Worm (Caenorhabditis elegans) whole organism, young adult: ENCODE results near the gene idpa-2.

Experiments
- B0261.1 ChIP-seq: sonication (generic microtip); optimal IDR thresholded peaks from 2 replicates; lab custom pipeline; 2016; ENCODE audit warnings: mild to moderate bottlenecking, missing genetic modification characterization, moderate library complexity, missing compliant biosample characterization
- F22D6.2 ChIP-seq: sonication (generic microtip); optimal IDR thresholded peaks from 2 replicates; lab custom pipeline; 2016; ENCODE audit warnings: mild to moderate bottlenecking, missing genetic modification characterization, missing compliant biosample characterization
- K11D2.4 ChIP-seq: fragments of 200-800 bp; sonication (Bioruptor generic); IDR thresholded peaks from 2 replicates; pipeline ENCODE4 v1.3.6; 2022; ENCODE audit warnings: missing genetic modification reagents, missing genetic modification characterization, missing compliant biosample characterization
- Y53G8AR.9 ChIP-seq: fragments of 200-800 bp; sonication (Bioruptor generic); conservative IDR thresholded peaks from 2 replicates; pipeline ENCODE4 v1.3.6; 2022; ENCODE audit warnings: missing genetic modification reagents, missing genetic modification characterization, missing compliant biosample characterization
- ama-1 ChIP-seq, 3 experiments: fragments of 150-350 bp in 1 of 3; sonication (generic microtip) in 2 of 3; optimal IDR thresholded peaks; 2 replicates each; lab custom pipeline; 2014 to 2018; ENCODE audit warnings: missing biosample characterization in 2 of 3, missing genetic modification characterization in 2 of 3, missing genetic modification reagents in 2 of 3
- ceh-58 ChIP-seq: fragments of 200-800 bp; sonication (Bioruptor generic); IDR thresholded peaks from 2 replicates; pipeline ENCODE4 v1.3.6; 2022; ENCODE audit warnings: missing genetic modification characterization, missing compliant biosample characterization
- dpl-1 ChIP-seq: fragments of 150-350 bp; optimal IDR thresholded peaks from 2 replicates; lab custom pipeline; 2014; ENCODE audit warnings: missing biosample characterization, missing genetic modification reagents, missing genetic modification characterization
- hrde-1 ChIP-seq: sonication (generic microtip); optimal IDR thresholded peaks from 2 replicates; lab custom pipeline; 2016; ENCODE audit warnings: missing genetic modification characterization, mild to moderate bottlenecking, missing compliant biosample characterization, moderate library complexity, missing genotype, missing genetic modification reagents, borderline replicate concordance
- let-526 ChIP-seq: fragments of 200-800 bp; sonication (Bioruptor generic); IDR thresholded peaks from 2 replicates; pipeline ENCODE4 v1.3.6; 2022; ENCODE audit warnings: missing genetic modification reagents, missing genetic modification characterization, missing compliant biosample characterization
- nhr-27 ChIP-seq: fragments of 200-800 bp; sonication (Bioruptor generic); optimal IDR thresholded peaks from 2 replicates; lab custom pipeline; 2018; ENCODE audit warnings: mild to moderate bottlenecking, missing genetic modification characterization, moderate library complexity, missing compliant biosample characterization
- pha-4 ChIP-seq: fragments of 150-350 bp; sonication (generic microtip); optimal IDR thresholded peaks from 2 replicates; lab custom pipeline; 2014; ENCODE audit warnings: missing biosample characterization, missing genetic modification reagents, missing genetic modification characterization
- snpc-4 ChIP-seq, 5 experiments: fragments of 150-350 bp in 1 of 5; sonication (generic microtip) in 4 of 5; optimal IDR thresholded peaks; 2 replicates each; lab custom pipeline; 2014 to 2018; ENCODE audit warnings: missing genetic modification characterization in 5 of 5, missing biosample characterization in 3 of 5, antibody characterized with exemption in 2 of 5, mild to moderate bottlenecking in 2 of 5, missing compliant biosample characterization in 2 of 5, missing genotype in 2 of 5, moderate library complexity in 2 of 5, missing genetic modification reagents in 1 of 5
- unc-62 ChIP-seq: fragments of 150-350 bp; optimal IDR thresholded peaks from 2 replicates; lab custom pipeline; 2014; ENCODE audit warnings: missing biosample characterization, missing genetic modification reagents, missing genetic modification characterization
- zfh-2 ChIP-seq: fragments of 200-800 bp; sonication (Bioruptor generic); conservative IDR thresholded peaks from 2 replicates; pipeline ENCODE4 v1.3.6; 2022; ENCODE audit warnings: missing genetic modification reagents, missing genetic modification characterization, missing compliant biosample characterization

DNA sequence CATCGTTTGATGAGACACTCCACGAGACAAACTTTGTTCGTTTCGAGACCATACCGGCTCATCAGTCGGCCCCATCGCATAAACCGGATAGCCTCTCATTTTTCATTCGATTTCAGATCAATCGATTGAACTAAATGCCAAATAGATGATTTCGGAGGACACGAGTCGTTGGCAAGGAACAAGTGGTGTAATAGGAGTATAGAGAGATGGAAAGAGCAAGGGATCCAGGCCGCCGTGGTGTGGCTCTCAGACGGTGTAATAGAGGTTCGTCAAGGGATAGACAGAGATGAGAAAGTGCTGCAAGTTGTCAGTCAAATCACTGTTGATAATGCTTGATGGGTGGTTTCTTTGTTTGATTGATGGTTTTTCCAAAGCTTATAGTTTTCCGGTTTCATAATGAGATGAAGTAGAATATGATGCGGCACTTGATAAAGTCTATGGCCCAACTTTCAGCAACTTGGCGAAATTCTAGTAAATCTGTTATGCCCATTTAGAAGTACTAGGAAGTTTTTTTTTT, 9.0 kb downstream of the idpa-2 start, which contains the start of gene sgn-1:
- no peak for TF ChIP-seq let-526 (GFP tag; lab: Robert Waterston, UW)
- TF ChIP-seq unc-62 (GFP tag; lab: Kevin White, UChicago) = no peak
- TF ChIP-seq Y53G8AR.9 (GFP tag; lab: Robert Waterston, UW) = no peak
- no peak for TF ChIP-seq K11D2.4 (GFP tag; lab: Robert Waterston, UW)
- no peak for TF ChIP-seq snpc-4 (GFP tag; optimal IDR thresholded peaks at IDR 0.05; lab: Kevin White, UChicago)
- TF ChIP-seq snpc-4 (tag; optimal IDR thresholded peaks at IDR 0.05; lab: Kevin White, UChicago) = no peak
- no peak for TF ChIP-seq nhr-27 (tag; lab: Kevin White, UChicago)
- no peak for TF ChIP-seq F22D6.2 (tag; lab: Kevin White, UChicago)
- no peak for TF ChIP-seq B0261.1 (tag; lab: Kevin White, UChicago)
- TF ChIP-seq ceh-58 (GFP tag; lab: Robert Waterston, UW) = no peak
- no peak for TF ChIP-seq dpl-1 (GFP tag; lab: Kevin White, UChicago)
- TF ChIP-seq hrde-1 = no peak
- no peak for TF ChIP-seq ama-1 (optimal IDR thresholded peaks at IDR 0.05; lab: Kevin White, UChicago)
- no peak for TF ChIP-seq ama-1 (GFP tag; optimal IDR thresholded peaks at IDR 0.05; lab: Kevin White, UChicago)
- no peak for TF ChIP-seq pha-4 (tag; lab: Kevin White, UChicago)
- TF ChIP-seq zfh-2 (GFP tag; lab: Robert Waterston, UW) = no peak
